In genomic region chrX:8900094-8900493, dm6 we compare ENCODE assay signal across 1 fruit fly cellular context.
TF ChIP-seq lines count a peak whose summit lies in the region.

Gene Uros1 (minus strand): TSS chrX:8900264.

TF ChIP-seq in whole organism, embryonic, 481 proteins besides CTCF, POLR2A, EP300 and RAD21 (continued from another document and continues in another):
- TF ChIP-seq prd (optimal IDR thresholded peaks at IDR 0.05; lab: Kevin White, UChicago) (no peak), prd (GFP tag; IDR thresholded peaks at IDR 0.05; lab: Robert Waterston, UW) (peak; percentile 71; the same call in 2 of the 3 replicates), nmo (GFP tag; optimal IDR thresholded peaks at IDR 0.05; lab: Kevin White, UChicago) (peak; percentile 21), ap (GFP tag; IDR thresholded peaks at IDR 0.05; lab: Robert Waterston, UW) (no peak), BtbVII (GFP tag; optimal IDR thresholded peaks at IDR 0.05; lab: Kevin White, UChicago) (no peak), tll (GFP tag; optimal IDR thresholded peaks at IDR 0.05; lab: Kevin White, UChicago) (no peak), lmd (GFP tag; IDR thresholded peaks at IDR 0.05; lab: Robert Waterston, UW) (peak; percentile 37; the same call in 1 of the 2 replicates), CG18476 (GFP tag; optimal IDR thresholded peaks at IDR 0.05; lab: Kevin White, UChicago) (no peak), CG3995 (GFP tag; optimal IDR thresholded peaks at IDR 0.05; lab: Kevin White, UChicago) (peak; percentile 5), CG5953 (GFP tag; IDR thresholded peaks at IDR 0.05; lab: Robert Waterston, UW) (no peak), Atf3 (GFP tag; optimal IDR thresholded peaks at IDR 0.05; lab: Kevin White, UChicago) (no peak), CG16815 (GFP tag; optimal IDR thresholded peaks at IDR 0.05; lab: Kevin White, UChicago) (no peak), NFAT (GFP tag; IDR thresholded peaks at IDR 0.05; lab: Robert Waterston, UW) (no peak), Usf (GFP tag; optimal IDR thresholded peaks at IDR 0.05; lab: Kevin White, UChicago) (no peak), fd102C (GFP tag; optimal IDR thresholded peaks at IDR 0.05; lab: Kevin White, UChicago) (no peak), corto (GFP tag; optimal IDR thresholded peaks at IDR 0.05; lab: Kevin White, UChicago) (no peak), CG4424 (GFP tag; optimal IDR thresholded peaks at IDR 0.05; lab: Kevin White, UChicago) (peak; percentile 27), CG11093 (GFP tag; IDR thresholded peaks at IDR 0.05; lab: Robert Waterston, UW) (0 out of 3 replicates have a peak, but pooled peaks have one; percentile 37), Hand (GFP tag; optimal IDR thresholded peaks at IDR 0.05; lab: Kevin White, UChicago) (no peak), CG4404 (GFP tag; IDR thresholded peaks at IDR 0.05; lab: Robert Waterston, UW) (0 out of 2 replicates have a peak, but pooled peaks have one; percentile 22), HLH4C (GFP tag; IDR thresholded peaks at IDR 0.05; lab: Robert Waterston, UW; ENCODE audit: partially characterized antibody) (no peak), CG12391 (tag; optimal IDR thresholded peaks at IDR 0.05; lab: Kevin White, UChicago) (peak; percentile 34), CG3847 (GFP tag; IDR thresholded peaks at IDR 0.05; lab: Robert Waterston, UW) (peak; percentile 34; the same call in 1 of the 2 replicates), CG17186 (GFP tag; optimal IDR thresholded peaks at IDR 0.05; lab: Kevin White, UChicago) (no peak), C15 (GFP tag; IDR thresholded peaks at IDR 0.05; lab: Robert Waterston, UW) (no peak), zfh1 (GFP tag; IDR thresholded peaks at IDR 0.05; lab: Robert Waterston, UW) (peak; percentile 47; the same call in 1 of the 3 replicates), fd96Cb (tag; optimal IDR thresholded peaks at IDR 0.05; lab: Kevin White, UChicago) (no peak), CG9609 (GFP tag; optimal IDR thresholded peaks at IDR 0.05; lab: Kevin White, UChicago) (no peak), bowl (GFP tag; IDR thresholded peaks at IDR 0.05; lab: Robert Waterston, UW) (no peak), NC2β (GFP tag; optimal IDR thresholded peaks at IDR 0.05; lab: Kevin White, UChicago) (no peak), nau (GFP tag; optimal IDR thresholded peaks at IDR 0.05; lab: Kevin White, UChicago) (no peak), CG9817 (tag; optimal IDR thresholded peaks at IDR 0.05; lab: Kevin White, UChicago) (no peak), Myb (GFP tag; optimal IDR thresholded peaks at IDR 0.05; lab: Kevin White, UChicago) (peak; percentile 39), CG14965 (GFP tag; optimal IDR thresholded peaks at IDR 0.05; lab: Kevin White, UChicago; ENCODE audit: borderline replicate concordance) (no peak), CG6175 (GFP tag; IDR thresholded peaks at IDR 0.05; lab: Robert Waterston, UW) (no peak), Fer2 (tag; optimal IDR thresholded peaks at IDR 0.05; lab: Kevin White, UChicago) (no peak), CG2199 (GFP tag; IDR thresholded peaks at IDR 0.05; lab: Robert Waterston, UW) (no peak), stc (GFP tag; IDR thresholded peaks at IDR 0.05; lab: Robert Waterston, UW) (no peak), vvl (GFP tag; IDR thresholded peaks at IDR 0.05; lab: Robert Waterston, UW) (peak; percentile 40; the same call in 1 of the 2 replicates), unc-4 (GFP tag; IDR thresholded peaks at IDR 0.05; lab: Robert Waterston, UW; ENCODE audit: partially characterized antibody) (peak; percentile 26; the same call in 1 of the 2 replicates), CG3281 (GFP tag; optimal IDR thresholded peaks at IDR 0.05; lab: Kevin White, UChicago) (no peak), CG16863 (GFP tag; optimal IDR thresholded peaks at IDR 0.05; lab: Kevin White, UChicago) (no peak), CG6689 (GFP tag; IDR thresholded peaks at IDR 0.05; lab: Robert Waterston, UW) (peak; percentile 49), insv (GFP tag; optimal IDR thresholded peaks at IDR 0.05; lab: Kevin White, UChicago) (peak in 1 of 2 experiments; percentile 35), CG10654 (GFP tag; optimal IDR thresholded peaks at IDR 0.05; lab: Kevin White, UChicago) (no peak), tgo (GFP tag; IDR thresholded peaks at IDR 0.05; lab: Robert Waterston, UW) (peak; percentile 53), mam (GFP tag; optimal IDR thresholded peaks at IDR 0.05; lab: Kevin White, UChicago) (no peak), CG2120 (GFP tag; optimal IDR thresholded peaks at IDR 0.05; lab: Kevin White, UChicago) (peak; percentile 50), CG8089 (GFP tag; optimal IDR thresholded peaks at IDR 0.05; lab: Kevin White, UChicago) (no peak), CG12744 (GFP tag; optimal IDR thresholded peaks at IDR 0.05; lab: Kevin White, UChicago) (no peak), gcm (GFP tag; optimal IDR thresholded peaks at IDR 0.05; lab: Kevin White, UChicago) (no peak), CG9727 (GFP tag; optimal IDR thresholded peaks at IDR 0.05; lab: Kevin White, UChicago) (no peak), MESR4 (GFP tag; optimal IDR thresholded peaks at IDR 0.05; lab: Kevin White, UChicago) (no peak), exex (tag; optimal IDR thresholded peaks at IDR 0.05; lab: Kevin White, UChicago) (no peak), CHES-1-like (GFP tag; optimal IDR thresholded peaks at IDR 0.05; lab: Kevin White, UChicago) (no peak), ham (GFP tag; IDR thresholded peaks at IDR 0.05; lab: Robert Waterston, UW) (no peak), CG16813 (GFP tag; IDR thresholded peaks at IDR 0.05; lab: Robert Waterston, UW; ENCODE audit: partially characterized antibody) (0 out of 3 replicates have a peak, but pooled peaks have one; percentile 24), tap (tag; optimal IDR thresholded peaks at IDR 0.05; lab: Kevin White, UChicago) (no peak), CG8290 (GFP tag; optimal IDR thresholded peaks at IDR 0.05; lab: Kevin White, UChicago) (no peak), CG8290 (tag; optimal IDR thresholded peaks at IDR 0.05; lab: Kevin White, UChicago) (no peak), CG32767 (GFP tag; IDR thresholded peaks at IDR 0.05; lab: Robert Waterston, UW) (no peak; the same call in 1 of the 2 replicates), CG2202 (tag; optimal IDR thresholded peaks at IDR 0.05; lab: Kevin White, UChicago) (no peak), gem (tag; optimal IDR thresholded peaks at IDR 0.05; lab: Kevin White, UChicago) (peak; percentile 45), Scr (GFP tag; IDR thresholded peaks at IDR 0.05; lab: Robert Waterston, UW; ENCODE audit: partially characterized antibody) (peak; percentile 23; the same call in 1 of the 2 replicates), pnt (GFP tag; optimal IDR thresholded peaks at IDR 0.05; lab: Kevin White, UChicago) (no peak), inv (GFP tag; IDR thresholded peaks at IDR 0.05; lab: Robert Waterston, UW; ENCODE audit: partially characterized antibody) (no peak), Ets65A (GFP tag; lab: Kevin White, UChicago) (peak; percentile 20), CG15073 (GFP tag; optimal IDR thresholded peaks at IDR 0.05; lab: Kevin White, UChicago) (no peak), ERR (GFP tag; optimal IDR thresholded peaks at IDR 0.05; lab: Kevin White, UChicago) (no peak), Lpt (GFP tag; optimal IDR thresholded peaks at IDR 0.05; lab: Kevin White, UChicago) (no peak), Ravus (GFP tag; IDR thresholded peaks at IDR 0.05; lab: Robert Waterston, UW) (no peak), CG14441 (GFP tag; IDR thresholded peaks at IDR 0.05; lab: Robert Waterston, UW) (peak; percentile 60), Sox100B (GFP tag; optimal IDR thresholded peaks at IDR 0.05; lab: Kevin White, UChicago) (no peak), Dip2 (GFP tag; IDR thresholded peaks at IDR 0.05; lab: Robert Waterston, UW) (no peak), emc (GFP tag; optimal IDR thresholded peaks at IDR 0.05; lab: Kevin White, UChicago) (no peak), Sox102F (GFP tag; optimal IDR thresholded peaks at IDR 0.05; lab: Kevin White, UChicago) (peak; percentile 13), en (GFP tag; optimal IDR thresholded peaks at IDR 0.05; lab: Kevin White, UChicago) (no peak), Drgx (GFP tag; IDR thresholded peaks at IDR 0.05; lab: Robert Waterston, UW) (peak; percentile 41; the same call in 1 of the 2 replicates), CG17361 (GFP tag; IDR thresholded peaks at IDR 0.05; lab: Robert Waterston, UW) (no peak), CG7556 (GFP tag; optimal IDR thresholded peaks at IDR 0.05; lab: Kevin White, UChicago) (no peak), CG13894 (tag; optimal IDR thresholded peaks at IDR 0.05; lab: Kevin White, UChicago) (no peak), CG7928 (GFP tag; optimal IDR thresholded peaks at IDR 0.05; lab: Kevin White, UChicago) (no peak), CG11723 (GFP tag; optimal IDR thresholded peaks at IDR 0.05; lab: Kevin White, UChicago) (no peak), Rfx (GFP tag; IDR thresholded peaks at IDR 0.05; lab: Robert Waterston, UW) (peak; percentile 55; the same call in 1 of the 2 replicates), gro (GFP tag; optimal IDR thresholded peaks at IDR 0.05; lab: Kevin White, UChicago) (no peak), wor (GFP tag; IDR thresholded peaks at IDR 0.05; lab: Robert Waterston, UW) (no peak), peb (GFP tag; IDR thresholded peaks at IDR 0.05; lab: Robert Waterston, UW) (0 out of 2 replicates have a peak, but pooled peaks have one; percentile 24), ftz-f1 (GFP tag; optimal IDR thresholded peaks at IDR 0.05; lab: Kevin White, UChicago) (no peak), Opbp (GFP tag; IDR thresholded peaks at IDR 0.05; lab: Robert Waterston, UW; ENCODE audit: partially characterized antibody) (no peak), al (GFP tag; IDR thresholded peaks at IDR 0.05; lab: Robert Waterston, UW) (peak; percentile 39; the same call in 1 of the 2 replicates), CG11504 (tag; optimal IDR thresholded peaks at IDR 0.05; lab: Kevin White, UChicago) (peak; percentile 19), CG9876 (GFP tag; optimal IDR thresholded peaks at IDR 0.05; lab: Kevin White, UChicago) (no peak), fu2 (GFP tag; optimal IDR thresholded peaks at IDR 0.05; lab: Kevin White, UChicago) (no peak), yki (optimal IDR thresholded peaks at IDR 0.05; lab: Kevin White, UChicago) (no peak), CG34376 (GFP tag; optimal IDR thresholded peaks at IDR 0.05; lab: Kevin White, UChicago) (no peak), vfl (GFP tag; optimal IDR thresholded peaks at IDR 0.05; lab: Kevin White, UChicago) (no peak), CG2889 (GFP tag; IDR thresholded peaks at IDR 0.05; lab: Robert Waterston, UW) (no peak), CG6272 (GFP tag; IDR thresholded peaks at IDR 0.05; lab: Robert Waterston, UW) (0 out of 2 replicates have a peak, but pooled peaks have one; percentile 39), CG4282 (GFP tag; optimal IDR thresholded peaks at IDR 0.05; lab: Kevin White, UChicago) (no peak), dysf (GFP tag; IDR thresholded peaks at IDR 0.05; lab: Robert Waterston, UW) (0 out of 3 replicates have a peak, but pooled peaks have one; percentile 12), repo (GFP tag; optimal IDR thresholded peaks at IDR 0.05; lab: Kevin White, UChicago) (no peak), CG4360 (GFP tag; IDR thresholded peaks at IDR 0.05; lab: Robert Waterston, UW) (no peak), Hsf (GFP tag; optimal IDR thresholded peaks at IDR 0.05; lab: Kevin White, UChicago) (peak; percentile 35), Trl (optimal IDR thresholded peaks at IDR 0.05; lab: Kevin White, UChicago) (no peak), Trl (GFP tag; optimal IDR thresholded peaks at IDR 0.05; lab: Kevin White, UChicago) (no peak), CG13424 (tag; optimal IDR thresholded peaks at IDR 0.05; lab: Kevin White, UChicago) (peak; percentile 33), CG18599 (GFP tag; optimal IDR thresholded peaks at IDR 0.05; lab: Kevin White, UChicago) (no peak), abd-A (tag; optimal IDR thresholded peaks at IDR 0.05; lab: Kevin White, UChicago) (no peak), CG9437 (GFP tag; optimal IDR thresholded peaks at IDR 0.05; lab: Kevin White, UChicago) (no peak), Vsx1 (GFP tag; optimal IDR thresholded peaks at IDR 0.05; lab: Kevin White, UChicago) (no peak), sima (GFP tag; optimal IDR thresholded peaks at IDR 0.05; lab: Kevin White, UChicago) (no peak), ems (GFP tag; optimal IDR thresholded peaks at IDR 0.05; lab: Kevin White, UChicago) (peak; percentile 24), wek (GFP tag; optimal IDR thresholded peaks at IDR 0.05; lab: Kevin White, UChicago) (no peak), Dip3 (GFP tag; optimal IDR thresholded peaks at IDR 0.05; lab: Kevin White, UChicago) (peak; percentile 23), D19A (tag; optimal IDR thresholded peaks at IDR 0.05; lab: Kevin White, UChicago) (no peak), Oli (tag; optimal IDR thresholded peaks at IDR 0.05; lab: Kevin White, UChicago) (no peak), MBD-R2 (GFP tag; IDR thresholded peaks at IDR 0.05; lab: Robert Waterston, UW) (peak; percentile 85), ranshi (GFP tag; IDR thresholded peaks at IDR 0.05; lab: Robert Waterston, UW) (0 out of 2 replicates have a peak, but pooled peaks have one; percentile 18), B-H2 (GFP tag; optimal IDR thresholded peaks at IDR 0.05; lab: Kevin White, UChicago) (no peak), CG6791 (GFP tag; IDR thresholded peaks at IDR 0.05; lab: Robert Waterston, UW; ENCODE audit: partially characterized antibody) (no peak), CG10543 (GFP tag; optimal IDR thresholded peaks at IDR 0.05; lab: Kevin White, UChicago) (no peak), aop (GFP tag; IDR thresholded peaks at IDR 0.05; lab: Robert Waterston, UW) (no peak), Poxn (GFP tag; IDR thresholded peaks at IDR 0.05; lab: Robert Waterston, UW) (no peak), CG18619 (GFP tag; optimal IDR thresholded peaks at IDR 0.05; lab: Kevin White, UChicago) (no peak), Fer3 (tag; optimal IDR thresholded peaks at IDR 0.05; lab: Kevin White, UChicago) (no peak), CG10565 (GFP tag; optimal IDR thresholded peaks at IDR 0.05; lab: Kevin White, UChicago) (no peak), Hr51 (GFP tag; optimal IDR thresholded peaks at IDR 0.05; lab: Kevin White, UChicago) (peak in 1 of 2 experiments; percentile 8), CG42726 (GFP tag; IDR thresholded peaks at IDR 0.05; lab: Robert Waterston, UW; ENCODE audit: partially characterized antibody) (no peak), CG2712 (tag; optimal IDR thresholded peaks at IDR 0.05; lab: Kevin White, UChicago) (peak; percentile 32), Optix (GFP tag; IDR thresholded peaks at IDR 0.05; lab: Robert Waterston, UW) (peak; percentile 50; the same call in 1 of the 3 replicates), cas (GFP tag; IDR thresholded peaks at IDR 0.05; lab: Robert Waterston, UW) (no peak), CG13775 (GFP tag; optimal IDR thresholded peaks at IDR 0.05; lab: Kevin White, UChicago) (peak; percentile 32), ewg (GFP tag; optimal IDR thresholded peaks at IDR 0.05; lab: Kevin White, UChicago) (no peak)
